Worm (Caenorhabditis elegans) whole organism, young adult: ENCODE results near the gene clec-47.

Source experiments
- B0336.3 ChIP-seq: fragments of 200-800 bp; sonication (Bioruptor generic); IDR thresholded peaks from 2 replicates; pipeline ENCODE4 v1.3.6; 2022; ENCODE audit warnings: missing genetic modification characterization, missing compliant biosample characterization
- F49E8.2 ChIP-seq: sonication (generic microtip); optimal IDR thresholded peaks from 3 replicates; lab custom pipeline; 2017; ENCODE audit warnings: missing genetic modification characterization, mild to moderate bottlenecking, missing compliant biosample characterization, antibody characterized with exemption, moderate library complexity; ENCODE audit not compliant: insufficient read depth
- T07F8.4 ChIP-seq: sonication (generic microtip); optimal IDR thresholded peaks from 2 replicates; lab custom pipeline; 2016; ENCODE audit warnings: mild to moderate bottlenecking, missing genetic modification characterization, moderate library complexity, missing compliant biosample characterization
- Y53G8AR.9 ChIP-seq: fragments of 200-800 bp; sonication (Bioruptor generic); conservative IDR thresholded peaks from 2 replicates; pipeline ENCODE4 v1.3.6; 2022; ENCODE audit warnings: missing genetic modification reagents, missing genetic modification characterization, missing compliant biosample characterization
- Y79H2A.3 ChIP-seq: fragments of 200-800 bp; sonication (Bioruptor generic); conservative IDR thresholded peaks from 2 replicates; pipeline ENCODE4 v1.3.6; 2022; ENCODE audit warnings: missing genetic modification reagents, missing genetic modification characterization, missing compliant biosample characterization
- ama-1 ChIP-seq, 3 experiments: fragments of 150-350 bp in 1 of 3; sonication (generic microtip) in 2 of 3; optimal IDR thresholded peaks; 2 replicates each; lab custom pipeline; 2014 to 2018; ENCODE audit warnings: missing biosample characterization in 2 of 3, missing genetic modification characterization in 2 of 3, missing genetic modification reagents in 2 of 3
- aptf-3 ChIP-seq: fragments of 200-800 bp; sonication (Bioruptor generic); IDR thresholded peaks from 2 replicates; pipeline ENCODE4 v1.3.6; 2022; ENCODE audit warnings: missing genetic modification characterization, missing compliant biosample characterization
- atf-7 ChIP-seq: sonication (generic microtip); optimal IDR thresholded peaks from 2 replicates; lab custom pipeline; 2017; ENCODE audit warnings: mild to moderate bottlenecking, missing genetic modification characterization, missing compliant biosample characterization
- athp-1 ChIP-seq: sonication (generic microtip); optimal IDR thresholded peaks from 2 replicates; lab custom pipeline; 2017; ENCODE audit warnings: mild to moderate bottlenecking, missing genetic modification characterization, missing compliant biosample characterization
- cebp-1 ChIP-seq, 2 experiments: fragments of 200-800 bp in 1 of 2; sonication (Bioruptor generic) in 1 of 2; sonication (generic microtip) in 1 of 2; IDR thresholded peaks in 1 of 2; optimal IDR thresholded peaks in 1 of 2; 2 replicates each; pipeline versions ENCODE4 v1.3.6 to Lab custom; 2017 to 2022; ENCODE audit warnings: missing compliant biosample characterization in 2 of 2, missing genetic modification characterization in 2 of 2, mild to moderate bottlenecking in 1 of 2, missing genetic modification reagents in 1 of 2, moderate library complexity in 1 of 2
- ceh-91 ChIP-seq: fragments of 200-800 bp; sonication (Bioruptor generic); IDR thresholded peaks from 2 replicates; pipeline ENCODE4 v1.3.6; 2022; ENCODE audit warnings: missing genetic modification reagents, missing genetic modification characterization, missing compliant biosample characterization
- chd-7 ChIP-seq: sonication (generic microtip); optimal IDR thresholded peaks from 2 replicates; lab custom pipeline; 2016; ENCODE audit warnings: mild to moderate bottlenecking, missing genetic modification characterization, moderate library complexity, missing compliant biosample characterization
- die-1 ChIP-seq: sonication (generic microtip); optimal IDR thresholded peaks from 2 replicates; lab custom pipeline; 2016; ENCODE audit warnings: missing genotype, mild to moderate bottlenecking, missing genetic modification characterization, missing compliant biosample characterization
- dox-1 ChIP-seq: fragments of 200-800 bp; sonication (Bioruptor generic); IDR thresholded peaks from 2 replicates; pipeline ENCODE4 v1.3.6; 2022; ENCODE audit warnings: missing genetic modification reagents, missing genetic modification characterization, missing compliant biosample characterization
- dpl-1 ChIP-seq: fragments of 150-350 bp; optimal IDR thresholded peaks from 2 replicates; lab custom pipeline; 2014; ENCODE audit warnings: missing biosample characterization, missing genetic modification reagents, missing genetic modification characterization
- egrh-3 ChIP-seq: fragments of 200-800 bp; sonication (Bioruptor generic); IDR thresholded peaks from 2 replicates; pipeline ENCODE4 v1.3.6; 2022; ENCODE audit warnings: missing genetic modification reagents, missing genetic modification characterization, missing compliant biosample characterization
- fkh-3 ChIP-seq: sonication (generic microtip); optimal IDR thresholded peaks from 2 replicates; lab custom pipeline; 2016; ENCODE audit warnings: mild to moderate bottlenecking, missing genetic modification characterization, missing compliant biosample characterization
- hmg-20 ChIP-seq: fragments of 200-800 bp; sonication (Bioruptor generic); IDR thresholded peaks from 2 replicates; pipeline ENCODE4 v1.3.6; 2022; ENCODE audit warnings: missing genetic modification reagents, missing genetic modification characterization, missing compliant biosample characterization
- hrde-1 ChIP-seq: sonication (generic microtip); optimal IDR thresholded peaks from 2 replicates; lab custom pipeline; 2016; ENCODE audit warnings: missing genetic modification characterization, mild to moderate bottlenecking, missing compliant biosample characterization, moderate library complexity, missing genotype, missing genetic modification reagents, borderline replicate concordance
- hsf-1 ChIP-seq: fragments of 200-800 bp; sonication (Bioruptor generic); IDR thresholded peaks from 2 replicates; pipeline ENCODE4 v1.3.6; 2022; ENCODE audit warnings: missing genetic modification reagents, missing genetic modification characterization, missing compliant biosample characterization
- lag-1 ChIP-seq: fragments of 200-800 bp; sonication (Bioruptor generic); IDR thresholded peaks from 2 replicates; pipeline ENCODE4 v1.3.6; 2022; ENCODE audit warnings: missing genetic modification reagents, missing genetic modification characterization, missing compliant biosample characterization
- let-526 ChIP-seq: fragments of 200-800 bp; sonication (Bioruptor generic); IDR thresholded peaks from 2 replicates; pipeline ENCODE4 v1.3.6; 2022; ENCODE audit warnings: missing genetic modification reagents, missing genetic modification characterization, missing compliant biosample characterization
- lin-35 ChIP-seq, 3 experiments: fragments of 150-350 bp in 2 of 3; sonication (generic microtip) in 1 of 3; optimal IDR thresholded peaks; 2 replicates each; lab custom pipeline; 2014 to 2018; ENCODE audit warnings: missing biosample characterization in 3 of 3, missing genetic modification characterization in 3 of 3, missing genetic modification reagents in 3 of 3
- lin-40 ChIP-seq: sonication (generic microtip); optimal IDR thresholded peaks from 2 replicates; lab custom pipeline; 2016; ENCODE audit warnings: missing genetic modification characterization, mild to moderate bottlenecking, missing compliant biosample characterization, missing genotype, missing genetic modification reagents
- lin-54 ChIP-seq: fragments of 200-800 bp; sonication (Bioruptor generic); optimal IDR thresholded peaks from 2 replicates; lab custom pipeline; 2018; ENCODE audit warnings: mild to moderate bottlenecking, missing genetic modification characterization, missing compliant biosample characterization
- lsl-1 ChIP-seq: fragments of 200-800 bp; sonication (Bioruptor generic); optimal IDR thresholded peaks from 2 replicates; lab custom pipeline; 2018; ENCODE audit warnings: mild to moderate bottlenecking, missing genetic modification characterization, moderate library complexity, missing compliant biosample characterization
- lsy-27 ChIP-seq: sonication (generic microtip); optimal IDR thresholded peaks from 2 replicates; lab custom pipeline; 2017; ENCODE audit warnings: missing genetic modification characterization, mild to moderate bottlenecking, missing compliant biosample characterization, antibody characterized with exemption, missing genotype, borderline replicate concordance; ENCODE audit not compliant: insufficient read depth
- madf-3 ChIP-seq: fragments of 200-800 bp; sonication (Bioruptor generic); IDR thresholded peaks from 2 replicates; pipeline ENCODE4 v1.3.6; 2022; ENCODE audit warnings: missing genetic modification reagents, missing genetic modification characterization, missing compliant biosample characterization
- madf-8 ChIP-seq: fragments of 200-800 bp; sonication (Bioruptor generic); conservative IDR thresholded peaks from 2 replicates; pipeline ENCODE4 v1.3.6; 2022; ENCODE audit warnings: missing genetic modification reagents, missing genetic modification characterization, missing compliant biosample characterization
- nhr-90 ChIP-seq: sonication (generic microtip); optimal IDR thresholded peaks from 2 replicates; lab custom pipeline; 2016; ENCODE audit warnings: missing genotype, mild to moderate bottlenecking, missing genetic modification characterization, missing compliant biosample characterization
- pha-4 ChIP-seq: fragments of 150-350 bp; sonication (generic microtip); optimal IDR thresholded peaks from 2 replicates; lab custom pipeline; 2014; ENCODE audit warnings: missing biosample characterization, missing genetic modification reagents, missing genetic modification characterization
- rec-8 ChIP-seq, 2 experiments: sonication (generic microtip); optimal IDR thresholded peaks; 2 replicates each; lab custom pipeline; 2016; ENCODE audit warnings: mild to moderate bottlenecking in 2 of 2, missing genetic modification characterization in 2 of 2, missing genetic modification reagents in 2 of 2, missing genotype in 2 of 2, missing biosample characterization in 1 of 2, missing compliant biosample characterization in 1 of 2, moderate library complexity in 1 of 2
- rpc-1 ChIP-seq, 2 experiments: fragments of 150-350 bp in 1 of 2; sonication (generic microtip) in 1 of 2; optimal IDR thresholded peaks; 2 replicates each; lab custom pipeline; 2014 to 2018; ENCODE audit warnings: missing biosample characterization in 1 of 2, missing genetic modification characterization in 1 of 2, missing genetic modification reagents in 1 of 2, missing genotype in 1 of 2
- sea-2 ChIP-seq: fragments of 200-800 bp; sonication (Bioruptor generic); IDR thresholded peaks from 2 replicates; pipeline ENCODE4 v1.3.6; 2022; ENCODE audit warnings: missing genetic modification characterization, missing compliant biosample characterization
- snpc-3.4 ChIP-seq: sonication (generic microtip); optimal IDR thresholded peaks from 2 replicates; lab custom pipeline; 2017; ENCODE audit warnings: missing genetic modification characterization, mild to moderate bottlenecking, missing compliant biosample characterization, antibody characterized with exemption, moderate library complexity, missing genotype, missing genetic modification reagents
- snpc-4 ChIP-seq, 5 experiments: fragments of 150-350 bp in 1 of 5; sonication (generic microtip) in 4 of 5; optimal IDR thresholded peaks; 2 replicates each; lab custom pipeline; 2014 to 2018; ENCODE audit warnings: missing genetic modification characterization in 5 of 5, missing biosample characterization in 3 of 5, antibody characterized with exemption in 2 of 5, mild to moderate bottlenecking in 2 of 5, missing compliant biosample characterization in 2 of 5, missing genotype in 2 of 5, moderate library complexity in 2 of 5, missing genetic modification reagents in 1 of 5
- somi-1 ChIP-seq: fragments of 200-800 bp; sonication (Bioruptor generic); optimal IDR thresholded peaks from 2 replicates; lab custom pipeline; 2018; ENCODE audit warnings: mild to moderate bottlenecking, missing genetic modification characterization, missing compliant biosample characterization
- tbx-9 ChIP-seq: sonication (generic microtip); optimal IDR thresholded peaks from 2 replicates; lab custom pipeline; 2016; ENCODE audit warnings: borderline replicate concordance, missing genetic modification characterization, inconsistent platforms, missing compliant biosample characterization
- unc-130 ChIP-seq: sonication (generic microtip); optimal IDR thresholded peaks from 2 replicates; lab custom pipeline; 2016; ENCODE audit warnings: missing genetic modification reagents, missing genetic modification characterization, missing compliant biosample characterization
- zfh-2 ChIP-seq: fragments of 200-800 bp; sonication (Bioruptor generic); conservative IDR thresholded peaks from 2 replicates; pipeline ENCODE4 v1.3.6; 2022; ENCODE audit warnings: missing genetic modification reagents, missing genetic modification characterization, missing compliant biosample characterization
- ztf-18 ChIP-seq: sonication (generic microtip); optimal IDR thresholded peaks from 2 replicates; lab custom pipeline; 2016; ENCODE audit warnings: missing genotype, mild to moderate bottlenecking, missing genetic modification characterization, missing compliant biosample characterization
- ztf-22 ChIP-seq: fragments of 200-800 bp; sonication (Bioruptor generic); optimal IDR thresholded peaks from 2 replicates; lab custom pipeline; 2018; ENCODE audit warnings: mild to moderate bottlenecking, missing genetic modification characterization, moderate library complexity, missing compliant biosample characterization
- ztf-25 ChIP-seq: fragments of 200-800 bp; sonication (Bioruptor generic); IDR thresholded peaks from 2 replicates; pipeline ENCODE4 v1.3.6; 2022; ENCODE audit warnings: missing genetic modification reagents, missing genetic modification characterization, missing compliant biosample characterization
- ztf-28 ChIP-seq: fragments of 200-800 bp; sonication (Bioruptor generic); IDR thresholded peaks from 2 replicates; pipeline ENCODE4 v1.3.6; 2022; ENCODE audit warnings: missing genetic modification reagents, missing genetic modification characterization, missing compliant biosample characterization

clec-47 gene

DNA sequence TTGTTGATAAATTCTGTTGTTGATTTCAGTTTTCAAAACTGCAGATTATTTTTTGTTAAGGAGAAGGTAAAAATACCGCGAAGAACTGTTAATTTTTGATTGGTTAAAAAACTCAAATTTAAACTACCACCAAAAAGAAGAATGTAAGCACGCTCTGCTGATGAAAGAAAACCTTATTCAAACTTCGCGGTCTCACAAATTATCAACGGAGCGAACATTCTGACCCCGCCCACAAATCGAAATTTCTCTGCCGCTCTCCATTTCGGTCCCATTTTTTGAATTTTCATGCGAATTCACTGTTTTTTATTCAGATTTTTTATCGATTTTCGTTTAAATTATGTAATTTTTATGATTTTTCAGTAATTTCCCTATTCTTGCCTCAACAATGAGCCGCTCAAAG is 14.0 kb downstream of the clec-47 start, which contains the start of gene cyn-3 (continued):
- TF ChIP-seq Y79H2A.3 (GFP tag; lab: Robert Waterston, UW) (no peak), sea-2 (GFP tag; lab: Robert Waterston, UW) (no peak), lin-35 (GFP tag; optimal IDR thresholded peaks at IDR 0.05; lab: Kevin White, UChicago) (peak; percentile 64 to 96 (median 65)), ztf-22 (no peak), hrde-1 (no peak), pha-4 (peak; percentile 44), ceh-91 (GFP tag; lab: Robert Waterston, UW) (peak; percentile 67), zfh-2 (GFP tag; lab: Robert Waterston, UW) (no peak), aptf-3 (no peak), ztf-18 (tag; lab: Kevin White, UChicago) (peak; percentile 14), ztf-28 (no peak), fkh-3 (no peak), dox-1 (GFP tag; lab: Robert Waterston, UW) (peak; percentile 75), madf-3 (GFP tag; lab: Robert Waterston, UW) (no peak), dpl-1 (peak; percentile 89), ztf-25 (GFP tag; lab: Robert Waterston, UW) (no peak), die-1 (tag; lab: Kevin White, UChicago) (no peak)
- TF ChIP-seq, all 124 proteins: peak for 42

ce11 chrV:15190903-15191302 is 15.3 kb downstream of the clec-47 start, which contains the start of gene Y75B12B.11:
Y75B12B.11 (plus strand) TSS chrV:15191296.
- TF ChIP-seq die-1 (tag; lab: Kevin White, UChicago) = peak; percentile 98
- peak; percentile 98 for TF ChIP-seq nhr-90 (tag; lab: Kevin White, UChicago)
- peak; percentile 71 for TF ChIP-seq madf-8
- peak; percentile 95 for TF ChIP-seq Y53G8AR.9 (GFP tag; lab: Robert Waterston, UW)
- TF ChIP-seq F49E8.2 (tag; lab: Kevin White, UChicago) = peak; percentile 96
- TF ChIP-seq cebp-1 (GFP tag; IDR thresholded peaks at IDR 0.05; lab: Robert Waterston, UW) = peak; percentile 67; the same call in 1 of the 2 replicates
- TF ChIP-seq cebp-1 (tag; optimal IDR thresholded peaks at IDR 0.05; lab: Kevin White, UChicago) = peak; percentile 88
- TF ChIP-seq tbx-9 (tag; lab: Kevin White, UChicago) = peak; percentile 90
- TF ChIP-seq let-526 (GFP tag; lab: Robert Waterston, UW) = peak; percentile 94
- peak; percentile 78 for TF ChIP-seq ama-1 (optimal IDR thresholded peaks at IDR 0.05; lab: Kevin White, UChicago)
- TF ChIP-seq ama-1 (GFP tag; optimal IDR thresholded peaks at IDR 0.05; lab: Kevin White, UChicago) = peak; percentile 93 to 95
- peak; percentile 83 for TF ChIP-seq lsy-27
- peak; percentile 92 for TF ChIP-seq unc-130 (GFP tag; lab: Kevin White, UChicago)
- TF ChIP-seq hsf-1 (GFP tag; lab: Robert Waterston, UW) = peak; percentile 95
- peak; percentile 95 for TF ChIP-seq atf-7
- TF ChIP-seq rpc-1 (optimal IDR thresholded peaks at IDR 0.05; lab: Kevin White, UChicago) = peak; percentile 97
- TF ChIP-seq rpc-1 (tag; optimal IDR thresholded peaks at IDR 0.05; lab: Kevin White, UChicago) = peak; percentile 97
- peak; percentile 97 for TF ChIP-seq chd-7 (tag; lab: Kevin White, UChicago)
- TF ChIP-seq lin-40 (tag; lab: Kevin White, UChicago) = peak; percentile 88
- peak; percentile 98 for TF ChIP-seq B0336.3 (GFP tag; lab: Robert Waterston, UW)
- TF ChIP-seq athp-1 (tag; lab: Kevin White, UChicago) = peak; percentile 98
- peak; percentile 85 for TF ChIP-seq snpc-3.4 (tag; lab: Kevin White, UChicago)
- TF ChIP-seq lsl-1 (GFP tag; lab: Kevin White, UChicago) = peak; percentile 83
- TF ChIP-seq lag-1 (GFP tag; lab: Robert Waterston, UW) = 0 out of 2 replicates have a peak, but pooled peaks have one; percentile 52
- TF ChIP-seq sea-2 (GFP tag; lab: Robert Waterston, UW) = 0 out of 2 replicates have a peak, but pooled peaks have one; percentile 60
- peak; percentile 77 for TF ChIP-seq snpc-4 (GFP tag; optimal IDR thresholded peaks at IDR 0.05; lab: Kevin White, UChicago)
- peak; percentile 47 to 87 (median 82) for TF ChIP-seq snpc-4 (tag; optimal IDR thresholded peaks at IDR 0.05; lab: Kevin White, UChicago)
- peak; percentile 93 for TF ChIP-seq lin-54 (GFP tag; lab: Kevin White, UChicago)
- peak; percentile 78 for TF ChIP-seq egrh-3 (GFP tag; lab: Robert Waterston, UW)
- peak; percentile 94 to 96 for TF ChIP-seq rec-8 (tag; optimal IDR thresholded peaks at IDR 0.05; lab: Kevin White, UChicago)
- TF ChIP-seq T07F8.4 = peak; percentile 91
- peak; percentile 61 for TF ChIP-seq somi-1 (GFP tag; lab: Kevin White, UChicago)
- peak; percentile 93 for TF ChIP-seq hmg-20 (GFP tag; lab: Robert Waterston, UW)
